Worm (Caenorhabditis elegans): ENCODE data around the gene T24C4.10.
A peak's percentile ranks its signal among the peaks of the same experiment; 100 is the strongest.

T24C4.10 gene

ce11 chrIII:870555-870954, 20.5 kb downstream of the T24C4.10 start:
- TF ChIP-seq unc-55 (GFP tag; optimal IDR thresholded peaks at IDR 0.05) (no peak), nhr-129 (tag; optimal IDR thresholded peaks at IDR 0.05) (no peak)

- TF ChIP-seq Y55F3AM.14 (GFP tag; optimal IDR thresholded peaks at IDR 0.05) (no peak), nhr-11 (tag; optimal IDR thresholded peaks at IDR 0.05) (no peak), lin-13 (GFP tag; optimal IDR thresholded peaks at IDR 0.05) (no peak), zag-1 (tag; optimal IDR thresholded peaks at IDR 0.05) (no peak), nhr-6 (tag; optimal IDR thresholded peaks at IDR 0.05) (no peak), mab-5 (tag; optimal IDR thresholded peaks at IDR 0.05) (no peak), mdl-1 (tag; optimal IDR thresholded peaks at IDR 0.05) (no peak), ceh-16 (tag; optimal IDR thresholded peaks at IDR 0.05) (no peak), sma-9 (GFP tag; optimal IDR thresholded peaks at IDR 0.05) (no peak), sma-9 (tag; optimal IDR thresholded peaks at IDR 0.05) (no peak), nhr-77 (tag; optimal IDR thresholded peaks at IDR 0.05) (no peak), fos-1 (tag; optimal IDR thresholded peaks at IDR 0.05) (no peak), nhr-12 (tag; optimal IDR thresholded peaks at IDR 0.05) (no peak)
These were observed 21.2 kb downstream of the T24C4.10 start, which contains the start of gene T24C4.2 for ce11 chrIII:869869-870268. Gene T24C4.2 (minus strand): TSS chrIII:869969.

ce11 chrIII:868866-869265, 22.2 kb downstream of the T24C4.10 start:
- TF ChIP-seq nhr-11 (tag; optimal IDR thresholded peaks at IDR 0.05) (no peak), gmeb-1 (tag; optimal IDR thresholded peaks at IDR 0.05) (no peak)

ce11 chrIII:861819-862356, 29.2 kb downstream of the T24C4.10 start, which contains the start of gene arx-4:
Gene arx-4 (plus strand): TSS chrIII:862306.
- TF ChIP-seq mbf-1 (tag; optimal IDR thresholded peaks at IDR 0.05): no peak
- no peak for TF ChIP-seq snpc-4 (tag; optimal IDR thresholded peaks at IDR 0.05)
- no peak for TF ChIP-seq nhr-237 (tag; optimal IDR thresholded peaks at IDR 0.05)
- no peak for TF ChIP-seq nhr-11 (tag; optimal IDR thresholded peaks at IDR 0.05)
- TF ChIP-seq skn-1 (tag; optimal IDR thresholded peaks at IDR 0.05): no peak
- TF ChIP-seq C34F6.9 (tag; optimal IDR thresholded peaks at IDR 0.05): peak; percentile 29
- peak; percentile 39 for TF ChIP-seq unc-55 (GFP tag; optimal IDR thresholded peaks at IDR 0.05)
- no peak for TF ChIP-seq nhr-77 (tag; optimal IDR thresholded peaks at IDR 0.05)
- TF ChIP-seq fos-1 (tag; optimal IDR thresholded peaks at IDR 0.05): peak; percentile 55
- TF ChIP-seq nhr-12 (tag; optimal IDR thresholded peaks at IDR 0.05): no peak
- TF ChIP-seq nhr-25 (tag; optimal IDR thresholded peaks at IDR 0.05): no peak
- no peak for TF ChIP-seq lin-11 (tag; optimal IDR thresholded peaks at IDR 0.05)
- TF ChIP-seq nhr-23 (tag; optimal IDR thresholded peaks at IDR 0.05): no peak

- TF ChIP-seq crh-2 (tag; optimal IDR thresholded peaks at IDR 0.05) (no peak), ceh-16 (tag; optimal IDR thresholded peaks at IDR 0.05) (no peak), mbf-1 (tag; optimal IDR thresholded peaks at IDR 0.05) (no peak), ceh-82 (tag; optimal IDR thresholded peaks at IDR 0.05) (no peak), nhr-10 (tag; optimal IDR thresholded peaks at IDR 0.05) (no peak), unc-39 (tag; optimal IDR thresholded peaks at IDR 0.05) (no peak), lin-39 (tag; optimal IDR thresholded peaks at IDR 0.05) (no peak), nhr-11 (tag; optimal IDR thresholded peaks at IDR 0.05) (no peak), lin-11 (tag; optimal IDR thresholded peaks at IDR 0.05) (no peak), elt-3 (tag; optimal IDR thresholded peaks at IDR 0.05) (no peak)
These were observed 31.1 kb downstream of the T24C4.10 start, which contains the start of gene exos-4.2 for ce11 chrIII:859898-860297. Gene exos-4.2 (plus strand): TSS chrIII:860198.

ce11 chrIII:856908-857307, 34.1 kb downstream of the T24C4.10 start:
- peak; percentile 3 for TF ChIP-seq fos-1 (tag; optimal IDR thresholded peaks at IDR 0.05)
- no peak for TF ChIP-seq crh-2 (tag; optimal IDR thresholded peaks at IDR 0.05)
- TF ChIP-seq lin-13 (GFP tag; optimal IDR thresholded peaks at IDR 0.05): no peak

ce11 chrIII:856260-856659, 34.8 kb downstream of the T24C4.10 start, which contains the start of gene K02F3.12:
Gene K02F3.12 (plus strand): TSS chrIII:856560.
- TF ChIP-seq nhr-237 (tag; optimal IDR thresholded peaks at IDR 0.05): no peak
- TF ChIP-seq nhr-21 (tag; optimal IDR thresholded peaks at IDR 0.05): no peak
- TF ChIP-seq unc-55 (GFP tag; optimal IDR thresholded peaks at IDR 0.05): no peak
- no peak for TF ChIP-seq nhr-12 (tag; optimal IDR thresholded peaks at IDR 0.05)
- no peak for TF ChIP-seq nhr-11 (tag; optimal IDR thresholded peaks at IDR 0.05)
- no peak for TF ChIP-seq ZK546.5 (tag; optimal IDR thresholded peaks at IDR 0.05)
- no peak for TF ChIP-seq lin-39 (tag; optimal IDR thresholded peaks at IDR 0.05)
- TF ChIP-seq nhr-129 (tag; optimal IDR thresholded peaks at IDR 0.05): no peak
- no peak for TF ChIP-seq nhr-10 (tag; optimal IDR thresholded peaks at IDR 0.05)
- no peak for TF ChIP-seq nhr-25 (tag; optimal IDR thresholded peaks at IDR 0.05)
- no peak for TF ChIP-seq alr-1 (tag; optimal IDR thresholded peaks at IDR 0.05)
- no peak for TF ChIP-seq dmd-4 (tag; optimal IDR thresholded peaks at IDR 0.05)
- no peak for TF ChIP-seq sem-4 (tag; optimal IDR thresholded peaks at IDR 0.05)
- TF ChIP-seq snpc-4 (tag; optimal IDR thresholded peaks at IDR 0.05): no peak
- TF ChIP-seq crh-2 (tag; optimal IDR thresholded peaks at IDR 0.05): no peak
- no peak for TF ChIP-seq C34F6.9 (tag; optimal IDR thresholded peaks at IDR 0.05)
- TF ChIP-seq blmp-1 (tag; optimal IDR thresholded peaks at IDR 0.05; ENCODE audit: insufficient read depth): no peak

Measured in whole organism, L2 larva.